Worm (Caenorhabditis elegans): ENCODE results near the gene lec-4.

The lec-4 gene

DNA sequence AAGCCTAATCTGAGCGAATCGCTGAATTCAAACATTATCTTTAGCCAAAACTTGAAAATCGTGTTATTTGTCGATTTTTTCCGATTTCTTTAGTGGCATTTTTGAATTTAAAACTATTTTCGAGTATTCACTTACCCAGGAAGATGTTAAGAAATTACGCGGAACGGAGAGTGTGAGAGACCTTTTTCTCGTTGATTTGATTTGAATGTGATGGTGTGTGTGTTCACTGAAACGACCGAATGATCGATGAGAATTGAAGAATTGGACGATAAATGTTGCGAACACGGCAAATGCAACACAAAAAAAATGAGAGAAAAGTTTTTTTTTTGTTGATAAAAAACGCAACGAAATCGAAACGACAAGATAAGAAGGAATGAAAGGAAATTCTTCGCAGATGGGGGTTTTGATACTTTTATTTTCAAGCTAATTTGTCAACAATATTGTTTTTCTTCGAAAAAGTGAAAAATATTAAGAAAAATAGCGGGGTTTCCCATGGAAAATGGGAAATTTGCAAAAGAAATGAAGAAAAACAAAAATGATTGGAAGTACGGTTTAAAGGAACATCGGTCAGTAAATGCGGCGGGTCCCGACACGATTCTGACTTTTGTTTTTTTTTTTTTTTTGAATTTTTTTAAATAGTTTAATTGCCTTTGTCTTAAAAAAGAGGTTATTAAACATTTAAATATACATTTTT is 27.3 kb upstream of the lec-4 start, which contains the start of gene mtm-3:
Gene mtm-3, minus strand, starts transcription at position 228 of the 694 bp plus-strand sequence.
- TF ChIP-seq W03F9.2 (tag; optimal IDR thresholded peaks at IDR 0.05) = no peak
- no peak for TF ChIP-seq dao-5 (tag; optimal IDR thresholded peaks at IDR 0.05)
- TF ChIP-seq him-1 (tag; optimal IDR thresholded peaks at IDR 0.05) = no peak

DNA sequence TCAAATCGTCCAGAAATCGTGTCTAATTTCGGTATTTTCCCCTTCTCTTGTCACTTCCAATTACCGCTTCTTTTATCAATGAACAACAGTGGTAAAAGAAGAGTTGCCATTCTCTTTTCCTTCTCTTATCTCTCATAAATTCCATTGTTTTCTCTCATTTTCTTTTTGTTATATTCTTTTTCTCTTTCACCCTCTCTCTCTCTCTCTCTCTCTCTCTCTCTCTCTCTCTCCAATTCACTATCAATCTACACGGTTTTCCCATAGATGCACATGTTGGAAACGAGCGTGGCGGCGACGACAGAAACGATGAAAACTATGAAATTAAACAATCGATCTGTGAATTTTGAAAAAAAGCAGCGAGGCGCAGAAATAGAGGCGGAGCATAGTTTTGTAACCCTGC is 26.1 kb upstream of the lec-4 start:
- no peak for TF ChIP-seq dao-5 (tag; optimal IDR thresholded peaks at IDR 0.05)
- TF ChIP-seq W03F9.2 (tag; optimal IDR thresholded peaks at IDR 0.05) = no peak
- TF ChIP-seq him-1 (tag; optimal IDR thresholded peaks at IDR 0.05) = no peak

DNA sequence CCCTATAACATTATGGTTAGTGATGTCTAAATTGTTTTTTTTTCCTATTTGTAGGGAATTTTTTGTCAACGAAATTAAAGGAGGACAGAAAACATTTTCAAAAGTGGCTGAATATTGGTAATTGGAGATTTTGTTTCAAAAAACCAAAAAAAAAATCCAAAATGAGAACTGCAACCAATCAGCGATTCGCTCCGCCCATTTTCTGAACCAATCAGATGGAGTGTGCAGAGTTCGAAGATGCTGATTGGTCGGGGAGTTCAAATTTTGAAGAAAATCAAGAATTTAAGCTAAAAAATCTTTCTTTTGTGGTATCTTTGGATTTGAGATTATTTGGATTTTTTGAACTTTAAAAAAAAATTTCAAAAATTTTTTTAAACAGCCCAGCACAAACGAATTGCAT is 25.3 kb upstream of the lec-4 start:
- no peak for TF ChIP-seq dao-5 (tag; optimal IDR thresholded peaks at IDR 0.05)
- TF ChIP-seq him-1 (tag; optimal IDR thresholded peaks at IDR 0.05) = no peak
- TF ChIP-seq W03F9.2 (tag; optimal IDR thresholded peaks at IDR 0.05) = no peak

DNA sequence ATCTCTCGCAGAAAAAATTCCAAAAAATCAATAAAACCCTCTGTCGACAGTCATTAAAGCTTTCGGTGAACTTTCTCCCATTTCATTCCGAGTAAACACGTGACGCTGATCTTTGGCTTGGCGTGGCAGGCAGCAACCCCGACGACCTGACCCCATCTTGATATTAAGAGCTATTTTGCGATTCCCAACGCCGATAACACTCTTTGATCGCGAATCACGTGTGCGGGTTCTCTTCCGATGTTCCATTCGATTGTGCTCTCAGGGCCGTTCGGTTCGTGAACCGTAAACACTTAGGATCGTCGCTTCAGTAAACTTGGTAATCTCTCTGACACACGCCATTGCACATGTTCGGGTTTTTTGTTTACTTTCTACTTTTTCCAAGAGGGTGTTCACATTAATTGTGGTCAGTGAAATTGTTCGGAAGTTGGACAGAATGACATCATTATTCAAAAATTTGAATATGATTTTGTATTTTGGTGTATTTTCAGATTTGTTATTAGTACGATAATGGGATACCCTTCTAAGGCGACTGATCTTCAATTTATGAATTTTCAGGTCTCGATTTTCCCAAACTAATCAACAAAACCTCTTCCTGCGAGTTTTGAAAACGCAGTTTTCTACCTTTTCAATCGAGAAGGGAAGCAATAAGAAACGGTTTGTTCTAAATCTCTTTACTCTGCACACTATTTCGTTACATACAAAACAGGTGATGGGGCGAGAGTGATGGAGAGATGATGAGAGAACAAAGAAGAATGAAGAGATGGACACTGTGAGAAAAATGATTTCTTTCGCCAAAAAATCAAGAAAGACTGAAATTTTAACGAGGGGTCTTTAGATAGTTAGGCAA is 24.3 kb upstream of the lec-4 start:
- no peak for TF ChIP-seq W03F9.2 (tag; optimal IDR thresholded peaks at IDR 0.05)
- TF ChIP-seq him-1 (tag; optimal IDR thresholded peaks at IDR 0.05) = no peak

DNA sequence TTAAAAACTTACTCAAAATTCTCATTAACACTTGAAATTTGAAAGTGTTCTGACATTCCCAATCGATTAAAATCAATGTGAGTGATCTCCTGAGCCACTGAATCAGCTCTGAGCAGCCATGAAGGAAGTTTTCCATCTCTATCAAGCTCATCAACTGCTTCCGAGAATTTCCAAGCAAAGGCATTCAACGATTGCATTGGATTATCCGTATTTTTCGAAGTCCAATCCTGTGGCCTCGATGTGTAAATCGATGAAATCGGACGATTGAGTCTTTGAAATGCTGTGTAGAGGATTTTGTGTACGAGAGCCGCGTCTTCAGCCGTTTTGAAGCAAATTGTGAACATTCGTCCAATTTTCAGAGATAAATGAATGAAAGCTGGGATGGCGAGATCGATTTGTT is 22.8 kb upstream of the lec-4 start:
- TF ChIP-seq dao-5 (tag; optimal IDR thresholded peaks at IDR 0.05) (no peak), W03F9.2 (tag; optimal IDR thresholded peaks at IDR 0.05) (no peak)

DNA sequence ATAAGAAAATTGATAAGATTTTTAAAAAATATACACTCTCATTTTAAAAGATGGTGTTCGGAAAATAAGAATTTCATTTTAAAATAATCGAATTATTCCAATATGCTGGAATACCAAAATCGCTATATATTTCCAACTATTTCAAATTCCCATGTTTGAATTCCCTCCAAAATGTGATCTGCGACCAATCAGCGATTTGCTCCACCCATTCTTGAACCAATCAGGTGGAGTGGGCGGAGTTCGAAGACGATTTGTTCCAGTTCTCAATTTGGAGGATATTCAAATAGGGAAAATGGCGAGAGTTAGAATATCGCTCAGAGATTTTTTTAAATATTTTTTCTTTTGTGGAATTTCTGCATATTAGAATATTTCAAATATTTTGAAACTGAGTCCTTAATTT is 17.7 kb upstream of the lec-4 start:
- no peak for TF ChIP-seq dao-5 (tag; optimal IDR thresholded peaks at IDR 0.05)
- TF ChIP-seq him-1 (tag; optimal IDR thresholded peaks at IDR 0.05) = no peak
- TF ChIP-seq W03F9.2 (tag; optimal IDR thresholded peaks at IDR 0.05) = no peak

DNA sequence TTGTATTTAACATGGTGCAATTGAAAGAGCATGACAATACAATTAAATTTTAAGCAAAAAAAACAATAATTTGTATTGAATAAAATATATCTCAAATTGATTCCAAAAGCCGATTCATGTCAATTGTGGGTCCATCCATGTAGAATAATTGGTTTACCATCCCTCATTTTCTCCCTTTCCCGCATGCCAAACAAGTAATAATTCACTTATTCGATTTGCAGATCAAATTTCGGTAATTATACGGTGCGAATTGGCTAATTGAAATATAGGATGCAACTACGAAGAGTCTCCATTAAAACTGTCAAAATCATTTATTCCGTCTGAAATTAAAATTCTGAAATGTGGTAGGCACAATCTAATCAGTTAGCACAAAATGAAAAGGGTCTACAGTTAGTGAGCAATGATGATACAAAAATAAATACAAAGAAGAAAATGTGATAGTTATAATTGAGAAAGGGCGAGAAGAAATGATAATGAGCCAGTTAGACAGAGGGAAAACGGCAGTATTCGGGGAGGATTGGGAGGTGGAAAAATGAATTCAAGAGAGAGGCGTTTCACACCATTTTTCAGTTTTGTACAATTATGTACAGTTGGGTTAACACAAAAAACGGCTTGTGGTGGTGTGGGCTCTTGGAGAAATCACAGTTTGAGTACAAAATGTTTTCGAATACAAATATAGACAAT is 16.7 kb upstream of the lec-4 start:
- TF ChIP-seq him-1 (tag; optimal IDR thresholded peaks at IDR 0.05) (no peak), dao-5 (tag; optimal IDR thresholded peaks at IDR 0.05) (no peak), W03F9.2 (tag; optimal IDR thresholded peaks at IDR 0.05) (no peak)

DNA sequence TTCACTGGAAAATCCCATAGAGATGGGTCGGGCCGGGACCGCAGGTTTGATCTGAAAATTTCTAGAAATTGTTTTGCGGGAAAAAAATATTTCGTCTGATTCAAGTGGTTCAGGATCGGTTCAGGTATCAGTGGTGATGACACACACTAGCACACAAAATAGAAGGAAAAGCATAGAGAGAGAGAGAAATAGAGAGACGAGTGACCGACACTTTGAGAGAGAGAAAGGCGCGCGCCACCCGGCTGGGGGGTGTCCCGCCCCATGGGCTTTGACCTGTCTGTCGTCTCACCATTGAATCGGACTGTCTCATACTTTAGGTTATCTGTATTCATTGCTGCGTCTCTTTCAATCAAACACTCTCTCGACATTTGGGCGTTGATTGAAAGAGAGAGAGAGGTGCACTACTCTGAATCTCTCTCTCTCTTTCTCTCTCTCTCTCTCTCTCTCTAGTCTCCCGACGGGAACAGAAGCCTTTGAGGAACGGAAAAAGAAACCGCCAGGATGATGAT is 13.4 kb upstream of the lec-4 start, which contains the start of gene acy-3:
Gene acy-3, minus strand, starts transcription at position 51 of the 509 bp plus-strand sequence.
- no peak for TF ChIP-seq dao-5 (tag; optimal IDR thresholded peaks at IDR 0.05)
- no peak for TF ChIP-seq him-1 (tag; optimal IDR thresholded peaks at IDR 0.05)
- no peak for TF ChIP-seq W03F9.2 (tag; optimal IDR thresholded peaks at IDR 0.05)

DNA sequence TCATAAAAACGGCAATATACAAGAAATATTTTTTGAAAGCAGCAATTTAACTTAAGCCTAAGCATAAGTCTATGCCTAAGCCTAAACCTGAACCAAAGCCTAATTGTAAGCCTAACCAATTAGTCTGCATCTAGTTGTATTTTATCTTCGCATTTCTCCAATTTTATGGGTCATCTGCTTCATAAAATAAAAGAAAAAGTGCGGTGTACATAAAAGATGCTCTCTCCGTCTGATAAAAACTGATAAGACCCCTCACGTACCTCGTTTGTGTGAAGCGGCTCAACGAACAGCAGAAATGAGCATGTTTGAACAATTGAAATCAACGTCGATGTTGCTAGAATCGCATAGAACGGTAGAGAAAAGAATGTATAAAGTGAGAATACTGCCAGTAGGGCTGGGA is 12.0 kb upstream of the lec-4 start:
- TF ChIP-seq him-1 (tag; optimal IDR thresholded peaks at IDR 0.05) (no peak), W03F9.2 (tag; optimal IDR thresholded peaks at IDR 0.05) (no peak), dao-5 (tag; optimal IDR thresholded peaks at IDR 0.05) (no peak)

DNA sequence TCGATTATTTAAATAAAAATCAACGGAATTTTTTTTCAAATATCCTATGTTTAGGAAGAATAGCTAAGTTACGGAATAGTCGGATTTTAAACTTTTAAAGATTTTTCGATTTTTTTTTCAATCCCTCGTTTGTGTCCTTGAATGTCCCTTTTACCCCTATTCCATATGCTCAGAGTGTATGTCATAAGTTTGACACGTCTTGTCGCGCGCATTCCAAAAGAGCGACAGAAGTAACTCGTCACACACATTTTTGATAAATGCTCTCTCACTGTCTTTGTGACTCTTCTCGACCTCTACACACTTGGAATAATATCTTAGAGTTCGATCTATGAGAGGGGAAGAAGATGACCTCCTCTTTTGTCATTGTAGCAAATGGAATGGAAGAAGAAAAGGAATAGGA is 10.8 kb upstream of the lec-4 start:
- TF ChIP-seq dao-5 (tag; optimal IDR thresholded peaks at IDR 0.05) = no peak
- no peak for TF ChIP-seq W03F9.2 (tag; optimal IDR thresholded peaks at IDR 0.05)
- no peak for TF ChIP-seq him-1 (tag; optimal IDR thresholded peaks at IDR 0.05)

DNA sequence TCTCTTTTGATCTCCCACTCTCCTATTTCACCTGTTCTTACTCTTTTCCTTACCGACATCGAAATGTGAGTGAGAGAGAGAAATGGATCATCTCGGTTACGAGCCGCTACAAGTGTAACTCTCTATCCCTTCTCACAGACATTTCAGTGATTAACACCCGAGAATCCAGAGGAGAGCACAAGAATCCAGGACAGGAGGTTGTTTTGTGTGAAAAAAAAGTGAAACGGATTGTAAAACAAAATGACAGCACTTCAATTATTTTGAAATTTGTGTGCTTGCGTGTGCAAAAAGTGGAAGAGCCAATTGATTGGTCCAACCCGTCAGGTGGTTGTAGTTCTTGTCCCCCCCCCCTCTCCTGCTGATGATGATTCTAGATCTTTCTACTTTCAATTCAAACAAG is 9.7 kb upstream of the lec-4 start:
- TF ChIP-seq him-1 (tag; optimal IDR thresholded peaks at IDR 0.05) (no peak), W03F9.2 (tag; optimal IDR thresholded peaks at IDR 0.05) (no peak), dao-5 (tag; optimal IDR thresholded peaks at IDR 0.05) (no peak)

DNA sequence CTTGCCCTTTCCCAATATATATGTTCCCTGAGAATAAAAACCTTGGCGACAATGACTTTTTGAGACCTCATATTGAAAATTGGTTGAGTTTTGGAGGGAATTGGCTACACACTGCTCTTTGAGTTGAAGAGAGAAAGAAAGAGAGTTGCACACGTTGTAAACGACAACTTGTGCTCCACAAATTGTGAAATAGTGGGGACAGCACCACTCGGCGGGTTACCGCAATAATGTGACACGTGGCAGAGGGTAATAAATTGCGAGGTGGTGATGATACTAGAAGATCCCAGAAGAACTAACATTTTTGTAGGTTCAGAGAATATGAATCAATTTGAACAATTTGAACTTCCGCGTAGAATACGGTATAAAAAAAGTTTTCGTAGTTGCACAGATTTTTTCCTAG is 8.7 kb upstream of the lec-4 start:
- TF ChIP-seq dao-5 (tag; optimal IDR thresholded peaks at IDR 0.05) = no peak

DNA sequence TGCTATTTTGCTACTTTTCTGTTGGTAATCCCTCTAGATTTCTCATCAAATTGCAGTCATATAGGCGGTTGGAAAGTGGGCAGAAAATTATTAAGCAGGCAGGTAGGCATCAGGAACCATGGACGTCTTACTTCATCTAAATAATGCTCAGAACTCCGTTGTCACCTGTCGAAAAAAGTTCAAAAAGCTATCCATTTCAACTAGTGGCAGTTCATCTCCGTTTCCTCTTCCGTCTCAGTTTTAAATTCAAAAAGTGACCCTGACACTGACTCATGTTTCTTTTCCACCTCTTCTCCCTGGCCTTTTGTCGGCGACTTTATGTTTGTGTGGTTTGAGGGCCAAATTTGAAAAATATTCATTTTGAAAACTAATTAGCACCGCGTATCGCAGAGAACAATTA is 1.4 kb upstream of the lec-4 start:
- TF ChIP-seq W03F9.2 (tag; optimal IDR thresholded peaks at IDR 0.05) (no peak), dao-5 (tag; optimal IDR thresholded peaks at IDR 0.05) (no peak)

DNA sequence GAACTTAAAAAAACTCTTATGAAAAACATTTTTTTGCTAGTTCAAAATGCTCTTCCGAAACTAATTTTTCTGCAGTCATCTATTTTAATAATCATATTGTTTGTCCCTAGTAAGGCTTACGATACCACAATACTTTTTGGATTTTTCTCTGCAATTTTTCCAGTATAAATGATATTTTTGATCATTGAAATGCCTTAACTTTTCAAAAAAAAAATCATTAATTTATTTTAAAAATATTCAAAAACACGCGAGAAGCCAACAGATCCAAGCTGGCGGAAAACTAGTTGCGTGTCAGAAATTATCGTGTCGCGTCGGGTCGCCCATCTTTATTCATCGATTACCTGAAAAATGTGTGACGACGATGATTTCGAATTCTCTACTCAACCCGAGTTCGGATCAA is 4.9 kb downstream of the lec-4 start, which contains the start of gene gmeb-3:
Gene gmeb-3, plus strand, starts transcription at position 301 of the 400 bp plus-strand sequence.
- TF ChIP-seq dao-5 (tag; optimal IDR thresholded peaks at IDR 0.05) = no peak
- TF ChIP-seq W03F9.2 (tag; optimal IDR thresholded peaks at IDR 0.05) = no peak
- no peak for TF ChIP-seq him-1 (tag; optimal IDR thresholded peaks at IDR 0.05)

Data from whole organism, L4/young adult.